Worm (Caenorhabditis elegans) whole organism, L2 larva: ENCODE measurements around the gene cyn-8.

Experiments
- Y55F3AM.14 ChIP-seq: fragments of 200-800 bp; sonication (Bioruptor generic); optimal IDR thresholded peaks from 2 replicates; lab custom pipeline; 2018; ENCODE audit warnings: mild to moderate bottlenecking, missing genetic modification characterization, missing compliant biosample characterization
- alr-1 ChIP-seq: fragments of 150-350 bp; optimal IDR thresholded peaks from 2 replicates; lab custom pipeline; 2014; ENCODE audit warnings: missing biosample characterization, missing genetic modification characterization
- ama-1 ChIP-seq: fragments of 150-350 bp; optimal IDR thresholded peaks from 2 replicates; lab custom pipeline; 2018; ENCODE audit warnings: inconsistent platforms
- blmp-1 ChIP-seq: sonication (generic microtip); optimal IDR thresholded peaks from 2 replicates; lab custom pipeline; 2017; ENCODE audit warnings: missing genetic modification characterization, mild to moderate bottlenecking, missing compliant biosample characterization, antibody characterized with exemption, moderate library complexity; ENCODE audit not compliant: insufficient read depth
- ceh-16 ChIP-seq: fragments of 150-350 bp; optimal IDR thresholded peaks from 2 replicates; lab custom pipeline; 2014; ENCODE audit warnings: missing biosample characterization, missing genetic modification characterization
- ceh-82 ChIP-seq: fragments of 150-350 bp; optimal IDR thresholded peaks from 2 replicates; lab custom pipeline; 2014; ENCODE audit warnings: missing biosample characterization, missing genetic modification characterization
- crh-2 ChIP-seq: sonication (generic microtip); optimal IDR thresholded peaks from 2 replicates; lab custom pipeline; 2017; ENCODE audit warnings: missing biosample characterization, missing genetic modification characterization
- dmd-4 ChIP-seq: sonication (generic microtip); optimal IDR thresholded peaks from 2 replicates; lab custom pipeline; 2017; ENCODE audit warnings: missing biosample characterization, missing genetic modification characterization
- egl-27 ChIP-seq: sonication (generic microtip); optimal IDR thresholded peaks from 3 replicates; lab custom pipeline; 2017; ENCODE audit warnings: missing biosample characterization, missing genetic modification reagents, missing genetic modification characterization
- elt-1 ChIP-seq: fragments of 150-350 bp; optimal IDR thresholded peaks from 2 replicates; lab custom pipeline; 2014; ENCODE audit warnings: missing biosample characterization, missing genetic modification characterization
- fos-1 ChIP-seq: fragments of 150-350 bp; optimal IDR thresholded peaks from 2 replicates; lab custom pipeline; 2014; ENCODE audit warnings: missing biosample characterization, missing genetic modification characterization
- gmeb-1 ChIP-seq: fragments of 150-350 bp; optimal IDR thresholded peaks from 2 replicates; lab custom pipeline; 2014; ENCODE audit warnings: missing biosample characterization, missing genetic modification characterization
- lin-13 ChIP-seq: fragments of 150-350 bp; optimal IDR thresholded peaks from 2 replicates; lab custom pipeline; 2014; ENCODE audit warnings: missing biosample characterization, missing genetic modification reagents, missing genetic modification characterization
- mdl-1 ChIP-seq, 2 experiments: fragments of 150-350 bp in 1 of 2; sonication (generic microtip) in 1 of 2; optimal IDR thresholded peaks; 2 replicates each; lab custom pipeline; 2017; ENCODE audit warnings: missing biosample characterization in 2 of 2, missing genetic modification characterization in 2 of 2
- nhr-10 ChIP-seq: sonication (generic microtip); optimal IDR thresholded peaks from 2 replicates; lab custom pipeline; 2017; ENCODE audit warnings: missing biosample characterization, missing genetic modification characterization
- nhr-11 ChIP-seq: fragments of 150-350 bp; optimal IDR thresholded peaks from 2 replicates; lab custom pipeline; 2014; ENCODE audit warnings: missing biosample characterization, missing genetic modification characterization
- nhr-129 ChIP-seq: fragments of 150-350 bp; optimal IDR thresholded peaks from 2 replicates; lab custom pipeline; 2014; ENCODE audit warnings: missing biosample characterization, missing genetic modification characterization
- nhr-21 ChIP-seq: fragments of 150-350 bp; optimal IDR thresholded peaks from 2 replicates; lab custom pipeline; 2014; ENCODE audit warnings: missing biosample characterization, missing genetic modification characterization
- nhr-23 ChIP-seq: fragments of 150-350 bp; optimal IDR thresholded peaks from 2 replicates; lab custom pipeline; 2014; ENCODE audit warnings: missing biosample characterization, missing genetic modification reagents, missing genetic modification characterization
- nhr-237 ChIP-seq: fragments of 150-350 bp; optimal IDR thresholded peaks from 2 replicates; lab custom pipeline; 2014; ENCODE audit warnings: missing biosample characterization, missing genetic modification characterization
- nhr-25 ChIP-seq: fragments of 150-350 bp; sonication (generic microtip); optimal IDR thresholded peaks from 3 replicates; lab custom pipeline; 2014; ENCODE audit warnings: missing biosample characterization, missing genetic modification characterization
- nhr-6 ChIP-seq: fragments of 150-350 bp; optimal IDR thresholded peaks from 2 replicates; lab custom pipeline; 2014; ENCODE audit warnings: missing biosample characterization, missing genetic modification characterization
- peb-1 ChIP-seq: fragments of 150-350 bp; optimal IDR thresholded peaks from 2 replicates; lab custom pipeline; 2014; ENCODE audit warnings: missing biosample characterization, missing genetic modification characterization
- sma-3 ChIP-seq: sonication (generic microtip); optimal IDR thresholded peaks from 2 replicates; lab custom pipeline; 2016; ENCODE audit warnings: missing genetic modification reagents, missing genetic modification characterization, missing compliant biosample characterization
- sma-9 ChIP-seq, 2 experiments: fragments of 150-350 bp in 1 of 2; sonication (generic microtip) in 1 of 2; optimal IDR thresholded peaks; 2 replicates each; lab custom pipeline; 2014 to 2016; ENCODE audit warnings: missing genetic modification characterization in 2 of 2, mild to moderate bottlenecking in 1 of 2, missing biosample characterization in 1 of 2, missing compliant biosample characterization in 1 of 2, missing genetic modification reagents in 1 of 2, moderate library complexity in 1 of 2
- unc-39 ChIP-seq: fragments of 150-350 bp; optimal IDR thresholded peaks from 2 replicates; lab custom pipeline; 2014; ENCODE audit warnings: missing biosample characterization, missing genetic modification characterization
- unc-55 ChIP-seq: fragments of 150-350 bp; sonication (generic microtip); optimal IDR thresholded peaks from 3 replicates; lab custom pipeline; 2014; ENCODE audit warnings: missing biosample characterization, missing genetic modification reagents, missing genetic modification characterization
- ztf-11 ChIP-seq: sonication (generic microtip); optimal IDR thresholded peaks from 2 replicates; lab custom pipeline; 2017; ENCODE audit warnings: missing biosample characterization, missing genetic modification characterization

Gene cyn-8

ce11 chrX:8882162-8882561, 28.9 kb upstream of the cyn-8 start:
- TF ChIP-seq gmeb-1 (no peak), blmp-1 (peak; percentile 87), ztf-11 (no peak), lin-13 (GFP tag; lab: Kevin White, UChicago) (no peak), nhr-25 (peak; percentile 59), dmd-4 (no peak)

- TF ChIP-seq unc-55 (GFP tag; lab: Kevin White, UChicago) (peak; percentile 26), nhr-21 (tag; lab: Kevin White, UChicago) (no peak)
- TF ChIP-seq, all 48 proteins: peak for 1
These were observed 22.3 kb upstream of the cyn-8 start for ce11 chrX:8888835-8889234.

ce11 chrX:8890251-8890755, 20.8 kb upstream of the cyn-8 start:
- TF ChIP-seq sma-9 (GFP tag; optimal IDR thresholded peaks at IDR 0.05; lab: Kevin White, UChicago) (no peak), sma-9 (tag; optimal IDR thresholded peaks at IDR 0.05; lab: Kevin White, UChicago) (no peak), Y55F3AM.14 (GFP tag; lab: Kevin White, UChicago) (no peak)

- TF ChIP-seq blmp-1 (peak; percentile 29), sma-3 (no peak), fos-1 (peak; percentile 13), nhr-237 (tag; lab: Kevin White, UChicago) (no peak)
These were observed 19.6 kb upstream of the cyn-8 start for ce11 chrX:8891393-8891953.

ce11 chrX:8892808-8893207, 18.3 kb upstream of the cyn-8 start, which contains the start of gene C13E3.1:
Gene C13E3.1 (plus strand): TSS chrX:8893108.
- no peak for TF ChIP-seq ceh-82 (tag; lab: Kevin White, UChicago)

ce11 chrX:8902920-8903319, 8.2 kb upstream of the cyn-8 start:
- no peak for TF ChIP-seq egl-27 (tag; lab: Kevin White, UChicago)
- TF ChIP-seq lin-13 (GFP tag; lab: Kevin White, UChicago) = no peak
- TF ChIP-seq fos-1 = no peak
- no peak for TF ChIP-seq nhr-6
- TF ChIP-seq alr-1 (tag; lab: Kevin White, UChicago) = no peak
- no peak for TF ChIP-seq ama-1
- no peak for TF ChIP-seq ceh-82 (tag; lab: Kevin White, UChicago)
- TF ChIP-seq unc-55 (GFP tag; lab: Kevin White, UChicago) = no peak
- TF ChIP-seq nhr-10 (tag; lab: Kevin White, UChicago) = no peak
- no peak for TF ChIP-seq unc-39 (tag; lab: Kevin White, UChicago)
- no peak for TF ChIP-seq sma-9 (GFP tag; optimal IDR thresholded peaks at IDR 0.05; lab: Kevin White, UChicago)
- TF ChIP-seq sma-9 (tag; optimal IDR thresholded peaks at IDR 0.05; lab: Kevin White, UChicago) = no peak
- TF ChIP-seq dmd-4 = no peak
- no peak for TF ChIP-seq ceh-16
- TF ChIP-seq elt-1 (tag; lab: Kevin White, UChicago) = no peak
- TF ChIP-seq nhr-11 (tag; lab: Kevin White, UChicago) = no peak
- no peak for TF ChIP-seq ztf-11
- no peak for TF ChIP-seq nhr-23 (tag; lab: Kevin White, UChicago)
- TF ChIP-seq nhr-21 (tag; lab: Kevin White, UChicago) = no peak

ce11 chrX:8905089-8905488, 6.0 kb upstream of the cyn-8 start, which contains the start of gene ensh-1:
Gene ensh-1 (plus strand): TSS chrX:8905389.
- TF ChIP-seq mdl-1 (tag; optimal IDR thresholded peaks at IDR 0.05; lab: Kevin White, UChicago) (no peak), nhr-129 (tag; lab: Kevin White, UChicago) (no peak), nhr-21 (tag; lab: Kevin White, UChicago) (no peak), crh-2 (no peak), ceh-16 (no peak), ceh-82 (tag; lab: Kevin White, UChicago) (no peak), peb-1 (no peak)
- TF ChIP-seq, all 48 proteins: peak for 0
